Fruit fly (Drosophila melanogaster) whole organism, wandering third instar larva: ENCODE results near the gene kay.

Source experiments
- CG32264 ChIP-seq: fragments of 200-800 bp; sonication (Bioruptor generic); optimal IDR thresholded peaks from 2 replicates; lab custom pipeline; 2016; ENCODE audit warnings: missing biosample characterization, missing genetic modification characterization
- CrebA ChIP-seq: fragments of 200-800 bp; sonication (Bioruptor generic); optimal IDR thresholded peaks from 2 replicates; lab custom pipeline; 2016; ENCODE audit warnings: missing biosample characterization, mild to moderate bottlenecking, missing genetic modification characterization, borderline replicate concordance
- Dfd ChIP-seq: fragments of >200 bp; optimal IDR thresholded peaks from 2 replicates; lab custom pipeline; 2017; ENCODE audit warnings: missing biosample characterization, missing genetic modification characterization
- Dif ChIP-seq: fragments of 200-275, 200-300 bp; sonication (Bioruptor generic); optimal IDR thresholded peaks from 2 replicates; lab custom pipeline; 2018; ENCODE audit warnings: missing biosample characterization, missing genetic modification characterization; ENCODE audit not compliant: partially characterized antibody
- GATAd ChIP-seq: sonication (Bioruptor generic); optimal IDR thresholded peaks from 2 replicates; lab custom pipeline; 2016; ENCODE audit warnings: missing biosample characterization, missing genetic modification characterization
- HLH106 ChIP-seq: fragments of 200-800 bp; optimal IDR thresholded peaks from 3 replicates; lab custom pipeline; 2019; ENCODE audit warnings: missing biosample characterization, mild to moderate bottlenecking, missing genetic modification characterization, moderate library complexity
- Hnf4 ChIP-seq: fragments of 200-800 bp; sonication (Bioruptor generic); optimal IDR thresholded peaks from 2 replicates; lab custom pipeline; 2016; ENCODE audit warnings: missing biosample characterization, mild to moderate bottlenecking, missing genetic modification characterization
- Hr78 ChIP-seq: fragments of >200 bp; optimal IDR thresholded peaks from 2 replicates; lab custom pipeline; 2017; ENCODE audit warnings: missing biosample characterization, missing genetic modification characterization
- Hr83 ChIP-seq: fragments of 200-300 bp; sonication (Bioruptor generic); optimal IDR thresholded peaks from 2 replicates; lab custom pipeline; 2016; ENCODE audit warnings: missing biosample characterization, mild to moderate bottlenecking, missing genetic modification characterization, moderate library complexity; ENCODE audit not compliant: poor library complexity, severe bottlenecking
- Jra ChIP-seq: sonication (Bioruptor generic); optimal IDR thresholded peaks from 2 replicates; lab custom pipeline; 2016; ENCODE audit warnings: missing biosample characterization, missing genetic modification characterization
- Mio ChIP-seq: sonication (Bioruptor generic); optimal IDR thresholded peaks from 2 replicates; lab custom pipeline; 2016; ENCODE audit warnings: missing biosample characterization, missing genetic modification characterization
- Myc ChIP-seq: fragments of >200 bp; optimal IDR thresholded peaks from 2 replicates; lab custom pipeline; 2017
- N ChIP-seq: fragments of >200 bp; optimal IDR thresholded peaks from 2 replicates; lab custom pipeline; 2018; ENCODE audit warnings: missing biosample characterization, missing external identifiers, missing genetic modification characterization
- OdsH ChIP-seq: fragments of 200-800 bp; sonication (Bioruptor generic); optimal IDR thresholded peaks from 2 replicates; lab custom pipeline; 2016; ENCODE audit warnings: missing biosample characterization, mild to moderate bottlenecking, missing genetic modification characterization
- Rel ChIP-seq, 2 experiments: fragments of 200-800 bp; sonication (Bioruptor generic) in 1 of 2; optimal IDR thresholded peaks; 2 replicates in 1 of 2; 3 replicates in 1 of 2; lab custom pipeline; 2016 to 2019; ENCODE audit warnings: mild to moderate bottlenecking in 2 of 2, missing biosample characterization in 2 of 2, missing genetic modification characterization in 2 of 2, moderate library complexity in 1 of 2
- Sp1 ChIP-seq: fragments of 200-800 bp; sonication (Bioruptor generic); optimal IDR thresholded peaks from 3 replicates; lab custom pipeline; 2019; ENCODE audit warnings: missing biosample characterization, mild to moderate bottlenecking, missing genetic modification characterization, moderate library complexity
- Vsx2 ChIP-seq: fragments of 200-300, 225-300 bp; sonication (Bioruptor generic); optimal IDR thresholded peaks from 2 replicates; lab custom pipeline; 2018; ENCODE audit warnings: missing biosample characterization, missing genetic modification characterization; ENCODE audit not compliant: partially characterized antibody
- br ChIP-seq: fragments of 200-800 bp; sonication (Bioruptor generic); optimal IDR thresholded peaks from 2 replicates; lab custom pipeline; 2016; ENCODE audit warnings: missing biosample characterization, missing genetic modification characterization
- brk ChIP-seq: fragments of 200-800 bp; sonication (Bioruptor generic); optimal IDR thresholded peaks from 2 replicates; lab custom pipeline; 2016; ENCODE audit warnings: missing biosample characterization, mild to moderate bottlenecking, missing genetic modification characterization
- dl ChIP-seq, 2 experiments: fragments of 175-275, 200-275 bp in 1 of 2; fragments of 200-275 bp in 1 of 2; sonication (Bioruptor generic); optimal IDR thresholded peaks; lab custom pipeline; 2018; ENCODE audit warnings: mild to moderate bottlenecking in 2 of 2, missing biosample characterization in 2 of 2, missing genetic modification characterization in 2 of 2, moderate library complexity in 2 of 2; ENCODE audit not compliant: partially characterized antibody in 2 of 2, insufficient read depth in 1 of 2
- dmrt93B ChIP-seq: fragments of 200-800 bp; sonication (Bioruptor generic); optimal IDR thresholded peaks from 2 replicates; lab custom pipeline; 2018; ENCODE audit warnings: missing biosample characterization, mild to moderate bottlenecking, missing genetic modification characterization
- dsf ChIP-seq: sonication (Bioruptor generic); optimal IDR thresholded peaks from 2 replicates; lab custom pipeline; 2016; ENCODE audit warnings: missing biosample characterization, missing genetic modification characterization, borderline replicate concordance
- ey ChIP-seq: fragments of 200-800 bp; sonication (Bioruptor generic); optimal IDR thresholded peaks from 2 replicates; lab custom pipeline; 2016; ENCODE audit warnings: missing biosample characterization, missing genetic modification characterization
- foxo ChIP-seq, 2 experiments: fragments of 200-800 bp; sonication (Bioruptor generic); optimal IDR thresholded peaks; 2 replicates in 1 of 2; 3 replicates in 1 of 2; lab custom pipeline; 2016 to 2017; ENCODE audit warnings: missing biosample characterization in 2 of 2, missing genetic modification characterization in 2 of 2
- fru ChIP-seq: fragments of 200-800 bp; sonication (Bioruptor generic); optimal IDR thresholded peaks from 3 replicates; lab custom pipeline; 2016; ENCODE audit warnings: missing biosample characterization, mild to moderate bottlenecking, missing genetic modification characterization
- h ChIP-seq: fragments of 200-800 bp; sonication (Bioruptor generic); optimal IDR thresholded peaks from 3 replicates; lab custom pipeline; 2016; ENCODE audit warnings: missing biosample characterization, mild to moderate bottlenecking, missing genetic modification characterization
- rgr ChIP-seq: fragments of 200-800 bp; sonication (Bioruptor generic); optimal IDR thresholded peaks from 3 replicates; lab custom pipeline; 2016; ENCODE audit warnings: missing biosample characterization, mild to moderate bottlenecking, missing genetic modification characterization
- sage ChIP-seq: fragments of 200-800 bp; sonication (Bioruptor generic); optimal IDR thresholded peaks from 2 replicates; lab custom pipeline; 2016; ENCODE audit warnings: missing biosample characterization, mild to moderate bottlenecking, missing genetic modification characterization
- sv ChIP-seq: fragments of 200-800 bp; sonication (Bioruptor generic); optimal IDR thresholded peaks from 3 replicates; lab custom pipeline; 2016; ENCODE audit warnings: missing biosample characterization, missing genetic modification characterization
- tai ChIP-seq: sonication (Bioruptor generic); optimal IDR thresholded peaks from 2 replicates; lab custom pipeline; 2016; ENCODE audit warnings: missing biosample characterization, missing genetic modification characterization
- woc ChIP-seq: sonication (Bioruptor generic); optimal IDR thresholded peaks from 2 replicates; lab custom pipeline; 2016; ENCODE audit warnings: missing biosample characterization, mild to moderate bottlenecking, missing genetic modification characterization

Gene kay

DNA sequence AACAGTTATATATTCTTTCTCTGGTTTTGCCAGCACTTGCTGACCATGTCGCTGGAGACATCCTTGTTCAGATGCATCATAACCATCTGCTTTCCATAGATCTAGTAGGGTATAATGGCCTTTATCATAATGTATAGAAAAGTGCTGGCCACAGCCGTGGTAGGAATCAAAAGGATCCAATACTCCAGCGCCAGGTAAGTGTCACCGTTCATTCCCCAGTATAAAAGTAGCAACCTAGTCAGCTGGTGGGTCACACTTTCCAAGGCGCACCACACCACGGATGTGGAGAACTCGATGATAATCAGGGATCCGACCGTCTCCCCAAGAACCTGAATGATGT lies 69.9 kb downstream of the kay start, which contains the start of gene Prtl99C:
Prtl99C (plus strand) TSS at position 241 of the 340 bp plus-strand sequence.
- no peak for TF ChIP-seq dsf (GFP tag; lab: Kevin White, UChicago)
- no peak for TF ChIP-seq foxo (GFP tag; optimal IDR thresholded peaks at IDR 0.05; lab: Kevin White, UChicago)

DNA sequence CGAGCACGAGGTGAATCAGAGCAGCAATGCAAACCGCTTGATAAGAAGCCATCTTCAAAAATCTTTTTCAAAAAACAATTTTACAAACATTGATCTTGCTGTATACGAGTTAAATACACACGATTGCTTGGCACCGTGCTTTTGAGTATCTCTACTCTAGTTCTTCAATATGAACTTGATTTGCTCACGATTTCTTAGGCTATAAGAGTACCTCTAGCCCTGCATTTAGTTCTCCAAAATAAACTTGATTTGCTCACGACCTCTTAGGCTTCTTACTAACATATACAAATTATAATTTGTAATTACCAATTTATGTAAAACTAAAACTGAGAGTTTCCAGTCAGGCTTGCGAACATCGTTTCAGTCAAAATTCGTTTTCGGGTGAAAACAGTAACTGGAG lies 70.4 kb downstream of the kay start, which contains the start of gene CG42592:
CG42592 (minus strand) TSS at position 101 of the 400 bp plus-strand sequence.
- TF ChIP-seq HLH106 (tag; lab: Kevin White, UChicago): no peak
- TF ChIP-seq CG32264: no peak
- TF ChIP-seq Hr83 (GFP tag; lab: Kevin White, UChicago): no peak
- no peak for TF ChIP-seq CrebA (GFP tag; lab: Kevin White, UChicago)
- TF ChIP-seq Hr78 (GFP tag; lab: Kevin White, UChicago): no peak
- no peak for TF ChIP-seq Rel (GFP tag; optimal IDR thresholded peaks at IDR 0.05; lab: Kevin White, UChicago)
- no peak for TF ChIP-seq Rel (tag; optimal IDR thresholded peaks at IDR 0.05; lab: Kevin White, UChicago)
- TF ChIP-seq sage (GFP tag; lab: Kevin White, UChicago): no peak

DNA sequence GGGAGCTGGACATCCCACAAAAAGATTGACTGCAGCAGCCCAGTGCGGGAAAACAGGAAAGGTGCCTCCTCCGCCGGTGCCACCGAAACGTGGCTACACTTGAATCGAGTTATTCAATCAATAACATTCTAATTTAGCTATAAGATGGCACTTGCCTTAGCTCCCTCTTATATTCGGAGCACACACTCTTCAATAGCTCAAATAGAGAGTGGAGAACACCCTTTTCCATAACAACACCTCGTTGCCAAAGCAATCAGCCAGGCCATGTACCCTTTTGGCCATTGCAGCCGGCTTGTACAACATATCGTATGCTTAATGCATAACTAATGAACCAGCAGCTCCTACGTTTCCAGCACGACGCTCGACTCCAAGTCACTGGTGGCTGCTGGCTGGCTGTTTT lies 72.0 kb downstream of the kay start:
- no peak for TF ChIP-seq Vsx2 (GFP tag; lab: Kevin White, UChicago)
- no peak for TF ChIP-seq Dif (GFP tag; lab: Kevin White, UChicago)
- no peak for TF ChIP-seq dsf (GFP tag; lab: Kevin White, UChicago)
- no peak for TF ChIP-seq tai (GFP tag; lab: Kevin White, UChicago)
- TF ChIP-seq Jra: no peak
- TF ChIP-seq dmrt93B: no peak
- TF ChIP-seq, all 38 proteins: peak for 0

DNA sequence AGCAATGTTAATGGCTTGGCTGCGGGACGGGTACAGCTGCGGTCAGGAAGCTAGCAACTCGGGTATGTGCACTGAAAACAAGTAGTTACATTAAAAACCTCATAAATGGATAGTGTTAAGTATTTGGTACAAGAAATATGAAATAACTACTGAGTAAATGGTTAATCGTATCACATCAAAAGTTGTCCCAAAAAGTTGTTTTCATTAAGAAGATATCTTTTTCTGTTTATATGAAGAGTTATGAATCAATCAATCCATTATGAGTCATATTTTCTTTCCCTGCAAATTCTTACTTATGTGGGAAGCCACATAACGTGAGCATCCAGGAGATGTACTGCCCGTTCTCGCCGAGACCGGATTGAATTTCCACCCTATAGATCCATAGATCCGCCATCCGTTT lies 73.0 kb downstream of the kay start:
- TF ChIP-seq rgr (GFP tag; lab: Kevin White, UChicago) (no peak), sv (no peak), fru (no peak), woc (GFP tag; lab: Kevin White, UChicago) (no peak), Myc (lab: Kevin White, UChicago) (no peak), ey (no peak), Hnf4 (GFP tag; lab: Kevin White, UChicago) (no peak), sage (GFP tag; lab: Kevin White, UChicago) (no peak), N (GFP tag; lab: Kevin White, UChicago) (no peak), h (GFP tag; lab: Kevin White, UChicago) (no peak), Dfd (no peak), tai (GFP tag; lab: Kevin White, UChicago) (no peak), Hr78 (GFP tag; lab: Kevin White, UChicago) (no peak), Vsx2 (GFP tag; lab: Kevin White, UChicago) (no peak), dsf (GFP tag; lab: Kevin White, UChicago) (no peak), HLH106 (tag; lab: Kevin White, UChicago) (no peak)

dm6 chr3R:29839707-29840311 lies 74.0 kb downstream of the kay start:
- TF ChIP-seq Myc (lab: Kevin White, UChicago) (no peak), N (GFP tag; lab: Kevin White, UChicago) (no peak), Vsx2 (GFP tag; lab: Kevin White, UChicago) (no peak), Sp1 (GFP tag; lab: Kevin White, UChicago) (no peak), sage (GFP tag; lab: Kevin White, UChicago) (no peak), Hr83 (GFP tag; lab: Kevin White, UChicago) (no peak), dl (GFP tag; optimal IDR thresholded peaks at IDR 0.05; lab: Kevin White, UChicago; ENCODE audit: insufficient read depth in 1 of 2, partially characterized antibody in 2 of 2) (no peak), Hnf4 (GFP tag; lab: Kevin White, UChicago) (no peak), rgr (GFP tag; lab: Kevin White, UChicago) (no peak), CG32264 (no peak), dmrt93B (no peak)

DNA sequence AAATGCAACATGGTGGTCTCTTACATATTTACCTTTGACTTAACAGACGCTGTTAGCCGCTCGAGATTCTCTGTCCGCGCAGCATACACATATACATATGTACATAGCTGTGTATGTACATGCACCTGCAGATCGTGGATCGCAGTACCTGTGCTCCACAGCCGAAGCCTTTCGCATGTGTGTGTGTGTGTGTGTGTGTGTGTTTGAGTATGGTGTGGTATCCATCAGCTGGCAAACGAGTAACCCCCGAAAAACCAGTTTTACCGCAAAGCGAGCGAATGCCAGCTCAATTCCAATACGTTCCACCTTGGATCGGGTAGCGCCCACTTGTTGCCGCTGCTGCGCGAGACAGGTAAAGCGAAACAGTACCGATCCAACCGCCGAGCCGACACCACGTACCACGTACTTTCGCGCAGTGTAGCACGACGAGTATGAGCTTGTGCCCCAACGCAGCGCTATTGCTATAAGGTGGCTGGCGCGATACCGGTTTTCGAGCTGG lies 75.5 kb downstream of the kay start, which contains the start of gene Cad99C:
Cad99C (plus strand) TSS at position 365 of the 499 bp plus-strand sequence.
- TF ChIP-seq tai (GFP tag; lab: Kevin White, UChicago) (no peak), HLH106 (tag; lab: Kevin White, UChicago) (no peak), Hr83 (GFP tag; lab: Kevin White, UChicago) (peak; percentile 45), GATAd (GFP tag; lab: Kevin White, UChicago) (no peak), foxo (GFP tag; optimal IDR thresholded peaks at IDR 0.05; lab: Kevin White, UChicago) (no peak), Sp1 (GFP tag; lab: Kevin White, UChicago) (no peak), Vsx2 (GFP tag; lab: Kevin White, UChicago) (peak; percentile 90), Rel (GFP tag; optimal IDR thresholded peaks at IDR 0.05; lab: Kevin White, UChicago) (no peak), Rel (tag; optimal IDR thresholded peaks at IDR 0.05; lab: Kevin White, UChicago) (peak; percentile 37), N (GFP tag; lab: Kevin White, UChicago) (no peak), brk (GFP tag; lab: Kevin White, UChicago) (peak; percentile 50), h (GFP tag; lab: Kevin White, UChicago) (peak; percentile 46), CG32264 (no peak), Mio (no peak), br (peak; percentile 34), Jra (peak; percentile 20), OdsH (peak; percentile 25), sage (GFP tag; lab: Kevin White, UChicago) (no peak), dl (GFP tag; optimal IDR thresholded peaks at IDR 0.05; lab: Kevin White, UChicago; ENCODE audit: insufficient read depth in 1 of 2, partially characterized antibody in 2 of 2) (peak; percentile 44 to 61), Dif (GFP tag; lab: Kevin White, UChicago) (peak; percentile 77), fru (peak; percentile 44), woc (GFP tag; lab: Kevin White, UChicago) (no peak)
